Worm (Caenorhabditis elegans) whole organism, L4 larva: ENCODE data around the gene Y25C1A.13.

ENCODE experiments used
- duxl-1 ChIP-seq: sonication (generic microtip); optimal IDR thresholded peaks from 2 replicates; lab custom pipeline; 2016; ENCODE audit warnings: mild to moderate bottlenecking, missing genetic modification characterization, moderate library complexity, missing compliant biosample characterization; ENCODE audit not compliant: poor library complexity
- hlh-30 ChIP-seq: sonication (generic microtip); optimal IDR thresholded peaks from 2 replicates; lab custom pipeline; 2017; ENCODE audit warnings: antibody characterized with exemption, mild to moderate bottlenecking, missing genetic modification characterization, missing compliant biosample characterization; ENCODE audit not compliant: insufficient read depth
- lin-39 ChIP-seq: fragments of 150-350 bp; optimal IDR thresholded peaks from 2 replicates; lab custom pipeline; 2014; ENCODE audit warnings: missing biosample characterization, missing genetic modification reagents, missing genetic modification characterization
- madf-5 ChIP-seq, 2 experiments: fragments of 200-800 bp; sonication (Bioruptor generic); IDR thresholded peaks; 2 replicates each; pipeline ENCODE4 v1.3.6; 2022; ENCODE audit warnings: missing compliant biosample characterization in 2 of 2, missing genetic modification characterization in 2 of 2
- mdl-1 ChIP-seq, 2 experiments: fragments of 150-350 bp in 1 of 2; sonication (generic microtip) in 1 of 2; optimal IDR thresholded peaks; 2 replicates each; lab custom pipeline; 2014 to 2017; ENCODE audit warnings: missing biosample characterization in 2 of 2, missing genetic modification characterization in 2 of 2
- pha-4 ChIP-seq, 2 experiments: fragments of 150-350 bp in 1 of 2; fragments of 200-800 bp in 1 of 2; sonication (Bioruptor generic) in 1 of 2; IDR thresholded peaks in 1 of 2; optimal IDR thresholded peaks in 1 of 2; 2 replicates each; pipeline versions ENCODE4 v1.3.6 to Lab custom; 2014 to 2022; ENCODE audit warnings: missing genetic modification characterization in 2 of 2, missing genetic modification reagents in 2 of 2, missing biosample characterization in 1 of 2, missing compliant biosample characterization in 1 of 2

DNA sequence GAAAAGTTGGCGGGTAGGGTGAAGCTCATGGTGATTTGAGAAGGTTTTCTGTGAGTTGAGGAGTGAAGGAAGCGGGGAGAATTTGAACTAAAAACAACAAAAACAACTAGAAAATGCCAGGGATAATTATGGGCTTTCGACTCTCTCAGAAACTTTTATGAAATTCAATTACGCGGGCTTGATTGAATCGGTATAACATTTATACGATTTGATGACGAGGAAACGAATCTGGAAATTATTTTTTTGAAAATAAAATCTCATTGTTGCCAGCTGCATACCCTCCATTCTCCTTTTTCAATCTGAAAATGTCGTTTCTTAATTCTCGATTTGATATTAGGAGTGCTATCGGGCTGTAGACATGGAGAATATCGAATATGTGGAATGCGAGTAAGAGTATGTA lies 19.8 kb downstream of the Y25C1A.13 start, which contains the start of gene srg-21:
- TF ChIP-seq lin-39 (no peak), madf-5 (GFP tag; IDR thresholded peaks at IDR 0.05; lab: Robert Waterston, UW) (no peak), hlh-30 (no peak), duxl-1 (no peak), mdl-1 (tag; optimal IDR thresholded peaks at IDR 0.05; lab: Kevin White, UChicago) (no peak), pha-4 (GFP tag; IDR thresholded peaks at IDR 0.05; lab: Robert Waterston, UW) (no peak), pha-4 (tag; optimal IDR thresholded peaks at IDR 0.05; lab: Kevin White, UChicago) (no peak)
